Worm (Caenorhabditis elegans) whole organism, L4/young adult: ENCODE measurements around the gene ZK899.7.

Experiments
- W03F9.2 ChIP-seq: fragments of 150-350 bp; optimal IDR thresholded peaks from 2 replicates; lab custom pipeline; 2014; ENCODE audit warnings: missing biosample characterization, missing genetic modification characterization
- him-1 ChIP-seq: sonication (generic microtip); optimal IDR thresholded peaks from 2 replicates; lab custom pipeline; 2016; ENCODE audit warnings: missing genotype, missing genetic modification reagents, missing genetic modification characterization, missing compliant biosample characterization

- TF ChIP-seq W03F9.2 (tag; lab: Kevin White, UChicago) (no peak), him-1 (tag; lab: Kevin White, UChicago) (no peak)
Measured at ce11 chrX:9476752-9477151, 27.5 kb upstream of the ZK899.7 start.
